Fruit fly (Drosophila melanogaster) S2 (cell line): ENCODE data around the gene cyst.

Source experiments
- CG8478 ChIP-seq: fragments of >200 bp; optimal IDR thresholded peaks from 2 replicates; lab custom pipeline; 2018
- CTCF ChIP-seq, 2 experiments: fragments of >200 bp; optimal IDR thresholded peaks; 2 replicates each; lab custom pipeline; 2018

dm6 chr2L:19453381-19453780 is 55.2 kb downstream of the cyst start, which contains the start of gene Top2:
- TF ChIP-seq CG8478 (lab: Kevin White, UChicago) (no peak), CTCF (optimal IDR thresholded peaks at IDR 0.05; lab: Kevin White, UChicago) (peak; percentile 72 to 74)
